Worm (Caenorhabditis elegans) whole organism, L2 larva: ENCODE data around the gene fox-1.

ENCODE experiments used
- F13H6.1 ChIP-seq: sonication (generic microtip); optimal IDR thresholded peaks from 2 replicates; lab custom pipeline; 2016; ENCODE audit warnings: missing genetic modification characterization, missing compliant biosample characterization
- ZK546.5 ChIP-seq: sonication (generic microtip); optimal IDR thresholded peaks from 2 replicates; lab custom pipeline; 2017; ENCODE audit warnings: missing biosample characterization, missing genetic modification characterization
- ama-1 ChIP-seq: fragments of 150-350 bp; optimal IDR thresholded peaks from 2 replicates; lab custom pipeline; 2018; ENCODE audit warnings: inconsistent platforms
- elt-3 ChIP-seq: sonication (generic microtip); optimal IDR thresholded peaks from 2 replicates; lab custom pipeline; 2017; ENCODE audit warnings: missing biosample characterization, missing genetic modification characterization
- lin-11 ChIP-seq: fragments of 150-350 bp; sonication (generic microtip); optimal IDR thresholded peaks from 2 replicates; lab custom pipeline; 2014; ENCODE audit warnings: missing biosample characterization, missing genetic modification characterization, inconsistent platforms, mixed read lengths
- lsy-2 ChIP-seq, 2 experiments: fragments of 150-350 bp in 1 of 2; sonication (generic microtip) in 1 of 2; optimal IDR thresholded peaks; 2 replicates each; lab custom pipeline; 2014 to 2017; ENCODE audit warnings: missing biosample characterization in 2 of 2, missing genetic modification characterization in 2 of 2
- mdl-1 ChIP-seq, 2 experiments: fragments of 150-350 bp in 1 of 2; sonication (generic microtip) in 1 of 2; optimal IDR thresholded peaks; 2 replicates each; lab custom pipeline; 2017; ENCODE audit warnings: missing biosample characterization in 2 of 2, missing genetic modification characterization in 2 of 2
- nhr-23 ChIP-seq: fragments of 150-350 bp; optimal IDR thresholded peaks from 2 replicates; lab custom pipeline; 2014; ENCODE audit warnings: missing biosample characterization, missing genetic modification reagents, missing genetic modification characterization
- nhr-237 ChIP-seq: fragments of 150-350 bp; optimal IDR thresholded peaks from 2 replicates; lab custom pipeline; 2014; ENCODE audit warnings: missing biosample characterization, missing genetic modification characterization
- nhr-25 ChIP-seq: fragments of 150-350 bp; sonication (generic microtip); optimal IDR thresholded peaks from 3 replicates; lab custom pipeline; 2014; ENCODE audit warnings: missing biosample characterization, missing genetic modification characterization
- snpc-4 ChIP-seq: fragments of 150-350 bp; optimal IDR thresholded peaks from 2 replicates; lab custom pipeline; 2014; ENCODE audit warnings: missing biosample characterization, missing genetic modification characterization
- unc-39 ChIP-seq: fragments of 150-350 bp; optimal IDR thresholded peaks from 2 replicates; lab custom pipeline; 2014; ENCODE audit warnings: missing biosample characterization, missing genetic modification characterization
- unc-55 ChIP-seq: fragments of 150-350 bp; sonication (generic microtip); optimal IDR thresholded peaks from 3 replicates; lab custom pipeline; 2014; ENCODE audit warnings: missing biosample characterization, missing genetic modification reagents, missing genetic modification characterization

DNA sequence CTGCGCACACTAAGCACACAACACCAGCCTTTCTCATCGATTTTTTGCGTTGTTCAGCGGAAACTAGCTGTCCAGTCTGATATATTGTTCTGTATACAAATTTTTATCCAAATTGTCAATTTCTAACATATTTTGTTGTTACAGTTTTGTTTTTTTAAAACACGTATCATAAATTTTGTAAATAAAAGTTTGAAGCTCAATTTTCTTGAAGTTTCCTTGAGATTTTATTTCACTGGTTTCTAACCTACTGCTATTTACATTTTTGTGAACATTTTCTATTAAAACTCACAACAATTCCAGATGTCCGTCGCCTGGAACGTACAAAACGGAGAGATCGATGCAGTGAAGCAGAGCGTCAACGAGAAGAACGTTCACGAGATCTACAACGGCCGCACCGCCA is 52.5 kb downstream of the fox-1 start, which contains the start of gene mtpn-1:
- no peak for TF ChIP-seq lsy-2 (tag; optimal IDR thresholded peaks at IDR 0.05; lab: Kevin White, UChicago)
- TF ChIP-seq elt-3 (tag; lab: Kevin White, UChicago): no peak
- no peak for TF ChIP-seq nhr-25 (tag; lab: Kevin White, UChicago)
- TF ChIP-seq F13H6.1 (tag; lab: Kevin White, UChicago): no peak
- no peak for TF ChIP-seq mdl-1 (tag; optimal IDR thresholded peaks at IDR 0.05; lab: Kevin White, UChicago)
- TF ChIP-seq unc-39 (tag; lab: Kevin White, UChicago): no peak
- no peak for TF ChIP-seq nhr-237
- no peak for TF ChIP-seq ZK546.5 (tag; lab: Kevin White, UChicago)
- TF ChIP-seq ama-1 (lab: Kevin White, UChicago): no peak
- no peak for TF ChIP-seq lin-11 (tag; lab: Kevin White, UChicago)
- no peak for TF ChIP-seq snpc-4 (tag; lab: Kevin White, UChicago)
- no peak for TF ChIP-seq unc-55 (GFP tag; lab: Kevin White, UChicago)
- TF ChIP-seq nhr-23 (tag; lab: Kevin White, UChicago): no peak
